Worm (Caenorhabditis elegans) whole organism, late embryonic: ENCODE data around the gene mrg-1.

Experiments used
- ceh-31 ChIP-seq: sonication (generic microtip); optimal IDR thresholded peaks from 2 replicates; lab custom pipeline; 2016; ENCODE audit warnings: missing genetic modification characterization, missing compliant biosample characterization
- ceh-6 ChIP-seq: fragments of 200-800 bp; sonication (Bioruptor generic); optimal IDR thresholded peaks from 2 replicates; lab custom pipeline; 2018; ENCODE audit warnings: mild to moderate bottlenecking, missing genetic modification characterization, missing compliant biosample characterization
- dve-1 ChIP-seq: sonication (generic microtip); optimal IDR thresholded peaks from 2 replicates; lab custom pipeline; 2017; ENCODE audit warnings: antibody characterized with exemption, mild to moderate bottlenecking, missing genetic modification characterization, missing compliant biosample characterization
- pqm-1 ChIP-seq: sonication (generic microtip); optimal IDR thresholded peaks from 2 replicates; lab custom pipeline; 2016; ENCODE audit warnings: missing genetic modification characterization, missing compliant biosample characterization
- rnt-1 ChIP-seq: sonication (generic microtip); optimal IDR thresholded peaks from 2 replicates; lab custom pipeline; 2016; ENCODE audit warnings: missing genetic modification characterization, missing compliant biosample characterization
- sox-4 ChIP-seq: sonication (generic microtip); optimal IDR thresholded peaks from 2 replicates; lab custom pipeline; 2017; ENCODE audit warnings: mild to moderate bottlenecking, missing genetic modification characterization, inconsistent platforms, missing compliant biosample characterization

DNA sequence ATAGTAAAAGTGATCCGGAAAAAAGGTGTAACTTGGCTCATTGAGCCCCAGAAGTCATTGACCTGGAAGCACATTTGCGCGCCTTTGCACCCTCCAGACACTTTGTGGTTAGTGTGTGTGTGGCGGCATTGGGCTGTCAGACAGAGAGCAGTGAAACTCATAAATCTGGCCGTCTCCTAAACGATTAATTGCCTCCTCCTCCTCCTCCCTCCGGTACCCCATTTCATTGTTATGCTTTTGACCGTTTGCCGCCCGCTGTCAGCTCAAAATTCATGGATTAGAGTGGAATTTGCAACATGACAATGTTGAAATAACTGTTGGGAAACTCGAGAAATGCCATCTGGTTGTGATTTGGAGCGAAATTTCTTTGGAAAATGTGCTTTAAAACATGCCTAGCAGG lies 29.6 kb upstream of the mrg-1 start:
- TF ChIP-seq ceh-31 (tag; lab: Kevin White, UChicago) (no peak), sox-4 (tag; lab: Kevin White, UChicago) (no peak), rnt-1 (tag; lab: Kevin White, UChicago) (no peak), dve-1 (tag; lab: Kevin White, UChicago) (no peak), ceh-6 (GFP tag; lab: Kevin White, UChicago) (no peak), pqm-1 (tag; lab: Kevin White, UChicago) (no peak)
